Worm (Caenorhabditis elegans) whole organism, L4/young adult: Measurements from ENCODE around the gene srx-3.

Experiments
- W03F9.2 ChIP-seq: fragments of 150-350 bp; optimal IDR thresholded peaks from 2 replicates; lab custom pipeline; 2014; ENCODE audit warnings: missing biosample characterization, missing genetic modification characterization
- him-1 ChIP-seq: sonication (generic microtip); optimal IDR thresholded peaks from 2 replicates; lab custom pipeline; 2016; ENCODE audit warnings: missing genotype, missing genetic modification reagents, missing genetic modification characterization, missing compliant biosample characterization

ce11 chrV:9001175-9001574 is 4.2 kb upstream of the srx-3 start, which contains the start of gene F59E11.2:
- TF ChIP-seq him-1 (tag; lab: Kevin White, UChicago) (no peak), W03F9.2 (tag; lab: Kevin White, UChicago) (no peak)
